Fruit fly (Drosophila melanogaster) S2 (cell line): Measurements from ENCODE around the gene CSN8.

Experiments
- CG8478 ChIP-seq: fragments of >200 bp; optimal IDR thresholded peaks from 2 replicates; lab custom pipeline; 2018
- CTCF ChIP-seq, 2 experiments: fragments of >200 bp; optimal IDR thresholded peaks; 2 replicates each; lab custom pipeline; 2018

Gene CSN8

DNA sequence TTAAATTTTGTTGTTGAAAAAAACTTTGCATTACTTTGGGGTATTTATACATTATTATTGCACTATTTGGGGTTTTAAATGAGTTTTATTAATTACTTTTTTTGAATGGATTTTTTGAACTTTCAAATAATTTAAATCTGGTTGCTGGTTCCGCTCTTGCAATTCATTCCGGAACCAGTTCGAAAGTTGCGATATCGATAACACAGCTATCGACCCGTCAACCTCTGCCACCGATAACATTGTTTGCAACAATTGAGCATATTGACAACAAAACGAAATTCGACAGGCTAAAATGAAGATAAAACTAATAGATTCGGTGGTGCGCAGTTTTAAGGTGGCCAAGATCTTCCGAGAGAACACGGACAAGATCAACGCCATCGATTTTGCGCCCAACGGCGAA is 9.6 kb downstream of the CSN8 start, which contains the start of gene Wdr82:
Gene Wdr82 (plus strand): TSS at position 227 of the 400 bp plus-strand sequence.
- TF ChIP-seq CTCF (optimal IDR thresholded peaks at IDR 0.05; lab: Kevin White, UChicago) (no peak), CG8478 (no peak)

DNA sequence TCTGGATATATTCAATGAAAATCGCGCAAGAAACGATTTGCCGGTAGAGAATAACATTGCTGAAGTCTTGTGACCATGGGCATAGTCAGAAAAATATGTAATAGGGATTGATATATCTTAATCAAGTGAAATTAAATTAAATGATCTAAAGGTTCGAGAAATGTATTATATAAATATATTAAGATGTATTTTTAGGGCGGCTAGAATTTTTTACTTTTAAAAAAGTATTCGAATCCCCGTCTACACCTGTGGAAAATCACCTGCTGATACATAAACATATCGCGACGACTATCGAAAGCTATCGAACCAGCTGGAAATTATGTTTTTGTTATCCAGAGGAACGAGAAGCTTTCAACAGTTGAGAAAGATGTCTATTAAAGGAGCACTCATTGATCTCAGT is 12.1 kb downstream of the CSN8 start, which contains the start of the genes CG13390 and CG17294:
Gene CG13390 (minus strand): TSS at position 81 of the 400 bp plus-strand sequence.
Gene CG17294 (plus strand): TSS at position 319 of the 400 bp plus-strand sequence.
- TF ChIP-seq CG8478 = no peak
- no peak for TF ChIP-seq CTCF (optimal IDR thresholded peaks at IDR 0.05; lab: Kevin White, UChicago)

DNA sequence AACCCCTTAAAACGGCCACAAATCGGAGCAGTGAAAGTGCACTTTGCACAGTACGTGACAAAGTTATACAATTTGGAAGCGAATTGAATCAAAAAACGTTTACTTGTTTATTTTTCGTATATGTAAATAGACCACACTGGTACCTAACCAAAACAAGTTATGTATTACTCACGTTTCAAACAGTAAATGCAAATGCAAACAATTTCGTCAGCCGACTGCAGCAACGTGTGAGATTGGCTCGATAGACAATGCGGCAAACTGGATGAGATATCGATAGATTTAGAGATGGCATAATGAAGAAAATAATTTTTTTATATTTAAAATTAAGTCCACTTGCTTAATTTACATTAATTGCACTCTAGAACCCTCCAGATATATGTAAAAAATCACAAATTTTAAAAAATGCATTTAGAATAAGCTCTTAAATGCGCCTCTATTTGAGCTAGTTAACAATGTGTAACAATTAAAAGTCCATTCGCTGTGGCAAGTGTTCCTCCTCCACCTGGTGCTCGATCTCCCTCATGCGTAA is 16.9 kb downstream of the CSN8 start, which contains the start of gene AlaRS:
Gene AlaRS (minus strand): TSS at position 257 of the 529 bp plus-strand sequence.
- no peak for TF ChIP-seq CTCF (optimal IDR thresholded peaks at IDR 0.05; lab: Kevin White, UChicago)
- TF ChIP-seq CG8478 = no peak

DNA sequence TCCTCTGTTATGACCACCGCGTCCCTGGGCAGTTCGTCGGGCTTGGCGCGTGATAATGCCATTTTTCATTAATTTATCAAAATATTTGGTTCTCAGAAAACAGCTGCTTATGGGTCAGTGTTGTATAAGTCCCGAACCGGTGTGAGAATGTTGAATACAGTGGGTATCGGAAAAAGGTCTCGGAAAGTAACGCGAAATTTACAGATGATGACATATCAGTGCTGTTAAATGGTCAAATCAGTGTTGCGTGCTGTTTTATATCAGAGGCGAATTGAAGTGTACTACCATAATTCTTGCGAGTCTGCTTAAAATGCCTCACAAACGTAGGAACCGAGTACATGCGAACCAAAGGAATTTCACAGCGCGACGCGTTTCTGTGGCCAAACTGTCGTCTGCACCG is 18.0 kb downstream of the CSN8 start, which contains the start of the genes CG13392 and Rcd4:
Gene CG13392 (minus strand): TSS at position 162 of the 400 bp plus-strand sequence.
Gene Rcd4 (plus strand): TSS at position 216 of the 400 bp plus-strand sequence.
- TF ChIP-seq CG8478 (no peak), CTCF (optimal IDR thresholded peaks at IDR 0.05; lab: Kevin White, UChicago) (no peak)

DNA sequence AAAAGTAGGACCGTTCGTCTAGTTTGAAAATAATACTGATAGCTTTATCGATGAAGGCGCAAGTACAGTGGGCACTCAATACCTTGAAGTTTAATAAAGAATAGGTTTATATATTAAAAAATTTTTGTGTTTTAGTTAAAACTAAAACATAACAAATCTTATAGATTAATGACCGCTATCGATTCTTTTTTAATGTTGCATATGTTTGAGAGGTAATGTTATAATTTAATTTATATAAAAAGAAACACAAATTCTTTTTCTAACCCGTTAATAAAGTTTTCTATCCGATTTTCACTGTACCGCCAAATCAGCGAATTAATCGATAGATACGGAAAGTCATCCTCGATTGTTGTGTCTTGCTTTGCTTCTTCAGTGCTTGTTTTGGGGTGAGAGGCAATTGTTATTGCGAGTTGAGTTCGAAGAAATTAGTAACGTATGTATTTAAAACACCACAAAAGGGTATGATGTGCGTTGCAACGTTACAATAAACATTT is 19.5 kb downstream of the CSN8 start, which contains the start of the genes Dad1 and CG13384:
Gene Dad1 (minus strand): TSS at position 30 of the 494 bp plus-strand sequence.
Gene CG13384 (plus strand): TSS at position 348 of the 494 bp plus-strand sequence.
- TF ChIP-seq CG8478 (no peak), CTCF (optimal IDR thresholded peaks at IDR 0.05; lab: Kevin White, UChicago) (no peak)

DNA sequence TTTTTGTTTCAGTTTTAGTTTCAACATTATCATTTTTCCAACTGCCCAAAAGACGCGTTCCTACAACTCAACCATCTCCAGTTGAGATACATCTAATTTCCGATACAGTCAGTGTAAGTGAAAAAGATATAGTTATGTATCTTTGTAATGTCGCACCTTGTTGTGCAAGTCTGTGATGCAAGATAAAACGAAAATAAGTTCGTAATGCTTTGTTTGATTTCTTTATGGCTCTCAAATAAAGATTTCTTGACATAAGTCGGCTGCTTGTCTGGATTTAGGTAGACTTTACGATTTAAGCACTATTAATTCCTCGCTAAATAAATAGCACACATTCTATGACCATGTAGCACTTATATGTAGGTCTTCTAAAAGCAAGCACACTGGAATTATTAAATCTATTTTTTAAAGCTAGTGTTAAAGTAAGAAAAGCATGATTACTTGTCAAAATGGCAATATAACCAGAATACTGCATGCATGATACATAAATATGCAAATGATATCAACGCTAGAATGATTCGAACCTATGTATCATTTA is 20.4 kb downstream of the CSN8 start:
- no peak for TF ChIP-seq CTCF (optimal IDR thresholded peaks at IDR 0.05; lab: Kevin White, UChicago)
- TF ChIP-seq CG8478 = no peak

DNA sequence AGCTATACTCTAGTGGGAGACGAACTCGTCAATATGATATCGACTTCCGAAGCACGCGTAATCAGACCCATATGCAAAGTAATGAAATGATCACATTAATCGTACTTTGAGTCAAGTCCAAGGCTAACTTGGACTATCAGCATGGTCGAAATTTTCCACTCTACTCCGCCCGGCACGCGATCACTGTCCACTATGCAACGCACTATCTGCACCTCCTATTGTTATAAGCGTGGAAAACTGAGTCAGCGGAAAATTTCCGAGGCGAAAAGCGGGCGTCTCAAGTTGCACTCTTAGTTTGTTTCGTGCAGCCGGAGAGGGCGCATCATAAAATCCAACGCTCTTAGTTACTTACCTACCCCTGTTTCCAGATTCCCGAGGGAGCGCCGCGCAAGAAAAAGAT is 21.2 kb downstream of the CSN8 start:
- no peak for TF ChIP-seq CG8478
- no peak for TF ChIP-seq CTCF (optimal IDR thresholded peaks at IDR 0.05; lab: Kevin White, UChicago)

DNA sequence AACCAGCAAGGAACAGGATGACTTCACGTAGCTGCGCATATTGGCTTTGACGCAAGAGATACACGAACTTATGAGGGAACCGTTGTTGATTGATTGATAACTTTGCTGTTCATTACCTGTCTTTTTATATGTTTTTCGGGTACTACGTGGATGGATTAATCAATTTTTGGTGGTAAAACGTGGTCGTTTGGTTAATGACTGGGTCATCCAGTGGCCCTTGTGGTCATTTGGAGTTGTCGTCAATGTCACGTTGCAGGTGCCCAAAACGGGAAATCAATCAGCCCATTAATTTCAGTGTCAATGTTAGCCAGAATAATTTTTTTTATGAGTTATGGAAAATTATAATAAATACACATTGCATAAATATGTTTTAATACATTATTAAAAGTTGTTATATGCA is 24.6 kb downstream of the CSN8 start, which contains the start of gene CG42819:
Gene CG42819 (minus strand): TSS at position 101 of the 400 bp plus-strand sequence.
- TF ChIP-seq CTCF (optimal IDR thresholded peaks at IDR 0.05; lab: Kevin White, UChicago) (no peak), CG8478 (no peak)

DNA sequence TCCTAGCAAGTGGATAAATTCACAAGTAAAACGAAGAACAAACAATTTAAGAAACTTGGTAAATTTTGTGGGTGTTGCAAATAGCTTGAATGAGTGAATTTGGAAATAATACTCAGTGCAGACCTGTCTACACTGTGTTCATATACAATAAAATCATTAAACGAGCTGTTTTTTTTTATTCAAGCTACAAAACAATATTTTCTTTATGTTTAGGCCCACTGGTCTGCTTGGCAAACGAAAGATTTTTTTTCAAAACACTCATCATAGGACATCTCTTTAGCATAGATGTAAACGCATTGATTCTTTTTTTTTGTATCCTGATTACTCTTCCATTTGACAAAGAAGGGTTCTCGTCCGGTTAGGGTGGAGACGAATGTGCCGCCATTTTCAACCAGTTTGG is 27.6 kb downstream of the CSN8 start, which contains the start of gene CG42820:
Gene CG42820 (minus strand): TSS at position 101 of the 400 bp plus-strand sequence.
- no peak for TF ChIP-seq CG8478
- TF ChIP-seq CTCF (optimal IDR thresholded peaks at IDR 0.05; lab: Kevin White, UChicago) = no peak

DNA sequence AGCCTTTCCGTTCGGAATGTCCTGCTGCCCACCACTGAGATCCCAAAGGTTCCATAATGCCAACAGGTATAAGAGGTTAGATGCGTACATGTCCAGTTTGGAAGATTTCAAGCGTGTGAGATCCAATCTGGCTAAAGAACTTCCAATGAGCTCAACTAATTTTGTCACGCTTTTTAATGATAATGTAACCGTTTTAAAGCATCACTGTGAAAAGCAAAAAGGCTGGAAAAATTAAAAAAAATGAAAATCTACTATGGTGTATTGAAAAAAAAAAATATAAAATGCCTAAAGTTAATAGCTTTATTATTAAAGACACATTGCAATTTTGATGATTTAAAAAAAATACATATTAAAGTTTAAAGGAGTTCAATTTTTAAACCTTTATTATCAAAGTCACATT is 28.5 kb downstream of the CSN8 start, which contains the start of gene Acp29AB:
Gene Acp29AB (minus strand): TSS at position 101 of the 400 bp plus-strand sequence.
- TF ChIP-seq CG8478 = no peak
- TF ChIP-seq CTCF (optimal IDR thresholded peaks at IDR 0.05; lab: Kevin White, UChicago) = no peak

DNA sequence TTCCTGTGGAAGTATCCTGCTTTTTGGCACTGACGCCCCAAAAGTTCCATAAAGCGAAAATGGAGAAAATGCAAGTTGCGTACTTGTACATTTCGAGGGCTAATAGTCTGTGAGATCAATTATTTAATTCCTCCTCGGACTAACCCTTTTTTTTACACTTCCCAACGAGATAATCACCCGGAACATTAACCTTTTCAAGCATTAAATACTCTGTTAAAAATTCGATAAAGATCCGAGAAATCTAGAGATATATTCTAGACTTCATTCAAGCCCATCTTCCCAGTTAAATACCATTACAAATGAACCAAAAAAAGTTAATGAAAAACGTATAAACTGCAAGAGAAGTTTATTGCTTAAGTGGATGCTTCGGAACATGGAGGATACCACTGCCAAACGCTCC is 29.5 kb downstream of the CSN8 start, which contains the start of gene lectin-29Ca:
Gene lectin-29Ca (minus strand): TSS at position 101 of the 400 bp plus-strand sequence.
- TF ChIP-seq CG8478 = no peak

DNA sequence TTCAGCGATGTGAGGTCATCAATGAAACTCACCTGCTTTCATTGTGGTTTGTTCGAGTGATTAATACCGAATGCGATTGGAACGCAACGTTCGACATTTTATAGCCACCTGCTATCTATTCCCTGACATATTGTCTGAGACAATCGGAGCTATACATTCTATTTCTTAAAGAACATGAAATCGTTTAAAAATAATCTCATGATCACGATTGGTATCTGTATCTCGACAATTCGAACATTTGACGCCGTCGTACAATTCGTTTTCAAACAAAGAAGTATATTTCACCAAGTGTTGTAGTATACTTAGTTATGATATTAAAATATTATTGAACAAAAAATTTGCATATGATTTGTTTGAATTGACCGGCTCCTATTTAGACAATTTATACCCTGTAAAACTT is 30.2 kb downstream of the CSN8 start, which contains the start of gene Peritrophin-15b:
Gene Peritrophin-15b (minus strand): TSS at position 101 of the 400 bp plus-strand sequence.
- no peak for TF ChIP-seq CTCF (optimal IDR thresholded peaks at IDR 0.05; lab: Kevin White, UChicago)
- no peak for TF ChIP-seq CG8478

DNA sequence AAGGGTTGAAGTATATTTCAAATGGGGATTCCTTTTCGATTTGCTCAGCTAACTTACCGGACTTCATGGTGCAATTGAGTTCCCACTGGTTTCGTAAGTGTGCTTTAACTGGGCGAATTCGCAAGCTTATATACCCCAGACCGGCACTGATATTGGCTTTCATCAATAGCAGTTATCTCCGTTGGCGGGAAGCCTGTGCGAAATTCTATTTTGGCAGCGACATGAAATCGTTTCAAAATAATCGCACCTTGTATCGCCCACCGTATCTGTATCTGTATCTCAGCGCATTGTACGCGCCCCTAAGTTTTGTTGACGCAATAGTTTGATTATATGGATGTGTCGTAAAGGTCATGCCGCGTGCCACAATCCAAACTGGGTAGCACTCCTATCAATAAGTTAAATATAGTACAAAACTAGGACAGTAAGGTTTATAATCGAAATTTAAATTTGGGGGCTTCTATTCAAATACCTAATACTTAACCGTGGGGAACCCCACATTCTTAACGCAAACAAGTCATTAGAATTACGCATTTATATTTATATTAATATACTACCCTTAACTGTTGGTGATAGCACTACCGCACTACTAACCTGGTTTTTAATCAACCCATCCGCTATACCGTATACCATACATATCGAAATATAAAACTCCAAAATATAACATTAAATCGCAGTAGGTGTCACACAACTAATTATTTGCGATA is 31.5 kb downstream of the CSN8 start, which contains the start of the genes Peritrophin-15a and CG13385:
Gene Peritrophin-15a (minus strand): TSS at position 101 of the 704 bp plus-strand sequence.
Gene CG13385 (plus strand): TSS at position 654 of the 704 bp plus-strand sequence.
- no peak for TF ChIP-seq CTCF (optimal IDR thresholded peaks at IDR 0.05; lab: Kevin White, UChicago)
- no peak for TF ChIP-seq CG8478

DNA sequence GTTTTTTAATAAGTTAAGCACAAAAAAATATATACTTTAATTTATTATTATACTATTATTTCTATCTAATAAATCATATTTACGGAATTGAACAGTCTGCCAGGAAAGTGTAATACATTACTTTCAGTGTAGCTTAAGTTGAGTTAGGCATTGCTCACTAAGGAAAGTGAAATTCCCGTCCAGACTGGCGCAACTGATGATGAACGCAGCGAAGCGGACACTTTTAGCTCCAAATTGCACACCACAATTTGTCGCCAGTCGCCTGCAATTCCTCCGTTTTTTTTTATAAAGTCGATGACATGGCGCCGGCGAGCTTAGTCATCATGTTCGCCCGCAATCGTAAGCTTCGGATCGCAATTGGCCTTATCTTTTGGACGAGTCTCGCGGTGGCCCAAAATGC is 34.1 kb downstream of the CSN8 start, which contains the start of gene CG13386:
Gene CG13386 (plus strand): TSS at position 301 of the 400 bp plus-strand sequence.
- no peak for TF ChIP-seq CTCF (optimal IDR thresholded peaks at IDR 0.05; lab: Kevin White, UChicago)
- TF ChIP-seq CG8478 = no peak
